Worm (Caenorhabditis elegans) whole organism, L1 larva: ENCODE data around the gene epg-3.

Experiments used
- irx-1 ChIP-seq: sonication (generic microtip); optimal IDR thresholded peaks from 2 replicates; lab custom pipeline; 2016; ENCODE audit warnings: missing genetic modification characterization, missing compliant biosample characterization
- lsy-2 ChIP-seq, 2 experiments: fragments of 150-350 bp; optimal IDR thresholded peaks; 2 replicates each; lab custom pipeline; 2014; ENCODE audit warnings: missing biosample characterization in 2 of 2, missing genetic modification characterization in 2 of 2
- unc-62 ChIP-seq: fragments of 150-350 bp; optimal IDR thresholded peaks from 2 replicates; lab custom pipeline; 2014; ENCODE audit warnings: missing biosample characterization, missing genetic modification reagents, missing genetic modification characterization

- TF ChIP-seq lsy-2 (tag; optimal IDR thresholded peaks at IDR 0.05; lab: Kevin White, UChicago): peak; percentile 87 to 89
- TF ChIP-seq unc-62 (GFP tag; lab: Kevin White, UChicago): no peak
- TF ChIP-seq irx-1: peak; percentile 66
Measured at ce11 chrIII:12931786-12932427, 2.6 kb upstream of the epg-3 start, which contains the start of gene rbm-7.
